Fruit fly (Drosophila melanogaster) whole organism, pupa: ENCODE results near the gene CG7294.

ENCODE experiments used
- CG13204 ChIP-seq: fragments of 200-800 bp; sonication (Bioruptor generic); optimal IDR thresholded peaks from 2 replicates; lab custom pipeline; 2018; ENCODE audit warnings: missing biosample characterization, mild to moderate bottlenecking, missing genetic modification characterization, moderate library complexity
- CG15710 ChIP-seq: fragments of 200-800 bp; sonication (Bioruptor generic); optimal IDR thresholded peaks from 2 replicates; lab custom pipeline; 2018; ENCODE audit warnings: missing biosample characterization, mild to moderate bottlenecking, missing genetic modification characterization, moderate library complexity
- CG34367 ChIP-seq: fragments of 200-800 bp; sonication (Bioruptor generic); optimal IDR thresholded peaks from 2 replicates; lab custom pipeline; 2018; ENCODE audit warnings: missing biosample characterization, mild to moderate bottlenecking, missing genetic modification characterization
- CG8159 ChIP-seq: fragments of 200-800 bp; sonication (Bioruptor generic); optimal IDR thresholded peaks from 3 replicates; lab custom pipeline; 2018; ENCODE audit warnings: missing biosample characterization, mild to moderate bottlenecking, missing genetic modification characterization, moderate library complexity
- CG9948 ChIP-seq: fragments of 200-800 bp; sonication (Bioruptor generic); optimal IDR thresholded peaks from 2 replicates; lab custom pipeline; 2018; ENCODE audit warnings: missing biosample characterization, mild to moderate bottlenecking, missing genetic modification characterization, moderate library complexity
- D1 ChIP-seq: fragments of 200-800 bp; sonication (Bioruptor generic); optimal IDR thresholded peaks from 2 replicates; lab custom pipeline; 2018; ENCODE audit warnings: missing biosample characterization, mild to moderate bottlenecking, missing genetic modification characterization, moderate library complexity
- EcR ChIP-seq: fragments of 200-800 bp; sonication (Bioruptor generic); optimal IDR thresholded peaks from 3 replicates; lab custom pipeline; 2019; ENCODE audit warnings: missing biosample characterization, missing genetic modification characterization, mild to moderate bottlenecking, moderate library complexity, missing genetic modification reagents
- Ets98B ChIP-seq: fragments of 200-800 bp; sonication (Bioruptor generic); IDR thresholded peaks from 2 replicates; pipeline ENCODE4 v1.3.6; 2022; ENCODE audit warnings: missing biosample characterization, missing genetic modification characterization
- Pif1B ChIP-seq: fragments of 200-800 bp; sonication (Bioruptor generic); optimal IDR thresholded peaks from 3 replicates; lab custom pipeline; 2016; ENCODE audit warnings: missing biosample characterization, missing genetic modification characterization
- Snoo ChIP-seq: fragments of 200-800 bp; sonication (Bioruptor generic); optimal IDR thresholded peaks from 3 replicates; lab custom pipeline; 2017; ENCODE audit warnings: missing biosample characterization, mild to moderate bottlenecking, missing genetic modification characterization, inconsistent platforms
- rn ChIP-seq: fragments of 200-800 bp; sonication (Bioruptor generic); IDR thresholded peaks from 2 replicates; pipeline ENCODE4 v1.3.6; 2022; ENCODE audit warnings: missing biosample characterization, missing genetic modification characterization

dm6 chr2L:10687009-10687793, 1.9 kb downstream of the CG7294 start, which contains the start of gene CG7296:
- TF ChIP-seq CG34367 (tag; lab: Kevin White, UChicago) (no peak), CG9948 (tag; lab: Kevin White, UChicago) (no peak), CG13204 (no peak), Snoo (no peak), CG8159 (tag; lab: Kevin White, UChicago) (no peak), rn (GFP tag; lab: Robert Waterston, UW) (no peak), Pif1B (GFP tag; lab: Kevin White, UChicago) (no peak), Ets98B (no peak), CG15710 (tag; lab: Kevin White, UChicago) (no peak), EcR (no peak), D1 (no peak)
